Worm (Caenorhabditis elegans) whole organism, young adult: Measurements from ENCODE around the gene cyp-44A1.

ENCODE experiments used
- B0019.2 ChIP-seq: fragments of 200-800 bp; sonication (Bioruptor generic); conservative IDR thresholded peaks from 2 replicates; pipeline ENCODE4 v1.3.6; 2022; ENCODE audit warnings: missing genetic modification reagents, missing genetic modification characterization, missing compliant biosample characterization
- B0035.1 ChIP-seq: sonication (generic microtip); optimal IDR thresholded peaks from 2 replicates; lab custom pipeline; 2016; ENCODE audit warnings: missing genetic modification characterization, mild to moderate bottlenecking, missing compliant biosample characterization, missing genotype, missing genetic modification reagents
- F10E7.11 ChIP-seq: sonication (generic microtip); optimal IDR thresholded peaks from 2 replicates; lab custom pipeline; 2017; ENCODE audit warnings: mild to moderate bottlenecking, missing genetic modification characterization, moderate library complexity, missing compliant biosample characterization
- F57A8.1 ChIP-seq: fragments of 200-800 bp; sonication (Bioruptor generic); optimal IDR thresholded peaks from 2 replicates; lab custom pipeline; 2018; ENCODE audit warnings: mild to moderate bottlenecking, missing genetic modification characterization, moderate library complexity, missing compliant biosample characterization
- T26A5.8 ChIP-seq: sonication (generic microtip); optimal IDR thresholded peaks from 2 replicates; lab custom pipeline; 2016; ENCODE audit warnings: missing genetic modification characterization, missing compliant biosample characterization
- atf-7 ChIP-seq: sonication (generic microtip); optimal IDR thresholded peaks from 2 replicates; lab custom pipeline; 2017; ENCODE audit warnings: mild to moderate bottlenecking, missing genetic modification characterization, missing compliant biosample characterization
- attf-5 ChIP-seq: fragments of 200-800 bp; sonication (Bioruptor generic); optimal IDR thresholded peaks from 2 replicates; lab custom pipeline; 2018; ENCODE audit warnings: mild to moderate bottlenecking, missing genetic modification characterization, missing compliant biosample characterization
- attf-6 ChIP-seq: fragments of 200-800 bp; sonication (Bioruptor generic); IDR thresholded peaks from 2 replicates; pipeline ENCODE4 v1.3.6; 2022; ENCODE audit warnings: missing genetic modification reagents, missing genetic modification characterization, missing compliant biosample characterization
- bed-2 ChIP-seq: fragments of 200-800 bp; sonication (Bioruptor generic); IDR thresholded peaks from 2 replicates; pipeline ENCODE4 v1.3.6; 2022; ENCODE audit warnings: missing genetic modification reagents, missing genetic modification characterization, missing compliant biosample characterization
- ceh-27 ChIP-seq: fragments of 200-800 bp; sonication (Bioruptor generic); optimal IDR thresholded peaks from 2 replicates; lab custom pipeline; 2018; ENCODE audit warnings: mild to moderate bottlenecking, missing genetic modification characterization, moderate library complexity, missing compliant biosample characterization
- ceh-58 ChIP-seq: fragments of 200-800 bp; sonication (Bioruptor generic); IDR thresholded peaks from 2 replicates; pipeline ENCODE4 v1.3.6; 2022; ENCODE audit warnings: missing genetic modification characterization, missing compliant biosample characterization
- ceh-91 ChIP-seq: fragments of 200-800 bp; sonication (Bioruptor generic); IDR thresholded peaks from 2 replicates; pipeline ENCODE4 v1.3.6; 2022; ENCODE audit warnings: missing genetic modification reagents, missing genetic modification characterization, missing compliant biosample characterization
- dpff-1 ChIP-seq: sonication (generic microtip); optimal IDR thresholded peaks from 2 replicates; lab custom pipeline; 2017; ENCODE audit warnings: mild to moderate bottlenecking, missing genetic modification characterization, missing compliant biosample characterization
- egrh-3 ChIP-seq: fragments of 200-800 bp; sonication (Bioruptor generic); IDR thresholded peaks from 2 replicates; pipeline ENCODE4 v1.3.6; 2022; ENCODE audit warnings: missing genetic modification reagents, missing genetic modification characterization, missing compliant biosample characterization
- hrde-1 ChIP-seq: sonication (generic microtip); optimal IDR thresholded peaks from 2 replicates; lab custom pipeline; 2016; ENCODE audit warnings: missing genetic modification characterization, mild to moderate bottlenecking, missing compliant biosample characterization, moderate library complexity, missing genotype, missing genetic modification reagents, borderline replicate concordance
- let-526 ChIP-seq: fragments of 200-800 bp; sonication (Bioruptor generic); IDR thresholded peaks from 2 replicates; pipeline ENCODE4 v1.3.6; 2022; ENCODE audit warnings: missing genetic modification reagents, missing genetic modification characterization, missing compliant biosample characterization
- let-607 ChIP-seq, 2 experiments: fragments of 200-800 bp in 1 of 2; sonication (Bioruptor generic) in 1 of 2; sonication (generic microtip) in 1 of 2; optimal IDR thresholded peaks; 2 replicates each; lab custom pipeline; 2016 to 2018; ENCODE audit warnings: mild to moderate bottlenecking in 2 of 2, missing compliant biosample characterization in 2 of 2, missing genetic modification characterization in 2 of 2, moderate library complexity in 2 of 2, missing genotype in 1 of 2
- lir-1 ChIP-seq: fragments of 200-800 bp; sonication (Bioruptor generic); conservative IDR thresholded peaks from 2 replicates; pipeline ENCODE4 v1.3.6; 2022; ENCODE audit warnings: missing genetic modification reagents, missing genetic modification characterization, missing compliant biosample characterization
- lsy-27 ChIP-seq: sonication (generic microtip); optimal IDR thresholded peaks from 2 replicates; lab custom pipeline; 2017; ENCODE audit warnings: missing genetic modification characterization, mild to moderate bottlenecking, missing compliant biosample characterization, antibody characterized with exemption, missing genotype, borderline replicate concordance; ENCODE audit not compliant: insufficient read depth
- madf-10 ChIP-seq: sonication (generic microtip); optimal IDR thresholded peaks from 2 replicates; lab custom pipeline; 2016; ENCODE audit warnings: mild to moderate bottlenecking, missing genetic modification characterization, missing compliant biosample characterization
- madf-8 ChIP-seq: fragments of 200-800 bp; sonication (Bioruptor generic); conservative IDR thresholded peaks from 2 replicates; pipeline ENCODE4 v1.3.6; 2022; ENCODE audit warnings: missing genetic modification reagents, missing genetic modification characterization, missing compliant biosample characterization
- mcd-1 ChIP-seq: fragments of 200-800 bp; sonication (Bioruptor generic); IDR thresholded peaks from 2 replicates; pipeline ENCODE4 v1.3.6; 2022; ENCODE audit warnings: missing genetic modification reagents, missing genetic modification characterization, missing compliant biosample characterization
- nfya-2 ChIP-seq: fragments of 200-800 bp; sonication (Bioruptor generic); IDR thresholded peaks from 2 replicates; pipeline ENCODE4 v1.3.6; 2022; ENCODE audit warnings: missing genetic modification reagents, missing genetic modification characterization, missing compliant biosample characterization
- nfyb-1 ChIP-seq: fragments of 200-800 bp; sonication (Bioruptor generic); IDR thresholded peaks from 2 replicates; pipeline ENCODE4 v1.3.6; 2022; ENCODE audit warnings: missing genetic modification reagents, missing genetic modification characterization, missing compliant biosample characterization
- nhr-120 ChIP-seq: fragments of 200-800 bp; sonication (Bioruptor generic); IDR thresholded peaks from 2 replicates; pipeline ENCODE4 v1.3.6; 2022; ENCODE audit warnings: missing genetic modification characterization, missing compliant biosample characterization
- nhr-179 ChIP-seq: sonication (generic microtip); optimal IDR thresholded peaks from 2 replicates; lab custom pipeline; 2016; ENCODE audit warnings: mild to moderate bottlenecking, missing genetic modification characterization, missing compliant biosample characterization
- nhr-80 ChIP-seq: sonication (generic microtip); optimal IDR thresholded peaks from 2 replicates; lab custom pipeline; 2016; ENCODE audit warnings: missing genetic modification characterization, missing compliant biosample characterization
- nhr-90 ChIP-seq: sonication (generic microtip); optimal IDR thresholded peaks from 2 replicates; lab custom pipeline; 2016; ENCODE audit warnings: missing genotype, mild to moderate bottlenecking, missing genetic modification characterization, missing compliant biosample characterization
- pha-4 ChIP-seq: fragments of 150-350 bp; sonication (generic microtip); optimal IDR thresholded peaks from 2 replicates; lab custom pipeline; 2014; ENCODE audit warnings: missing biosample characterization, missing genetic modification reagents, missing genetic modification characterization
- snpc-1.3 ChIP-seq: sonication (generic microtip); optimal IDR thresholded peaks from 2 replicates; lab custom pipeline; 2017; ENCODE audit warnings: missing genetic modification characterization, mild to moderate bottlenecking, missing compliant biosample characterization, antibody characterized with exemption, moderate library complexity, missing genotype, missing genetic modification reagents; ENCODE audit not compliant: insufficient read depth
- somi-1 ChIP-seq: fragments of 200-800 bp; sonication (Bioruptor generic); optimal IDR thresholded peaks from 2 replicates; lab custom pipeline; 2018; ENCODE audit warnings: mild to moderate bottlenecking, missing genetic modification characterization, missing compliant biosample characterization
- tbp1 ChIP-seq: fragments of 200-800 bp; sonication (Bioruptor generic); optimal IDR thresholded peaks from 2 replicates; lab custom pipeline; 2018; ENCODE audit warnings: mild to moderate bottlenecking, missing genetic modification characterization, missing compliant biosample characterization
- unc-130 ChIP-seq: sonication (generic microtip); optimal IDR thresholded peaks from 2 replicates; lab custom pipeline; 2016; ENCODE audit warnings: missing genetic modification reagents, missing genetic modification characterization, missing compliant biosample characterization
- unc-62 ChIP-seq: fragments of 150-350 bp; optimal IDR thresholded peaks from 2 replicates; lab custom pipeline; 2014; ENCODE audit warnings: missing biosample characterization, missing genetic modification reagents, missing genetic modification characterization
- ztf-28 ChIP-seq: fragments of 200-800 bp; sonication (Bioruptor generic); IDR thresholded peaks from 2 replicates; pipeline ENCODE4 v1.3.6; 2022; ENCODE audit warnings: missing genetic modification reagents, missing genetic modification characterization, missing compliant biosample characterization
- ztf-3 ChIP-seq: fragments of 200-800 bp; sonication (Bioruptor generic); optimal IDR thresholded peaks from 2 replicates; lab custom pipeline; 2018; ENCODE audit warnings: mild to moderate bottlenecking, missing genetic modification characterization, missing compliant biosample characterization

The cyp-44A1 gene

DNA sequence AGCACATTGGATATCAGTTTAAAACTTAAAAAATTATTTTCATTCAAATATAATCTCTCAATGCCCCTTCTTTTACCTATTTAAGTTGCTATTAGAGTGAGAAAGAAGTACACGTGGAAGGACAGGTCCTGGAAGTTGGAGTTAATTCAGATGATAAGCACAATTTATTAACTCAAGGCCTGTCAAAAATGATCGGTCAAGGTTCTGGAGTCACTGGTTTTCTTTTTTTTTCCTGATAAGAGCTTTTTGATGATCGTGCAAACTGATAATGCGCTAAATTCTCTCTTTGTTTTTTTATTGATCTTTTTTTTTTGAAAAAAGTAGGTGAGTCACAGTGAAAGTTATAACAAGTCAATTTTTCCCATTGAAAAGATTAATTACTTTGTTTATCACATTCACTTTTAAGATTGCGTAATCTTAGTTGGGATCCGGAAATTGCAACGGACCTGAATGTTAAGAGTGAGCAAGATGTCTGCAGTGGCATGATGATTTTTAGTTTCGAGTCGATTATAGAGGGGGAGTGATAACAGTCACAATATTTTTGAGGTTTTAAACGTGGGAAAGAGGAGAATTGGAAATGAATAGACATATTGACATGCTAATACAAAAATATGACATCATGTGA is 8.7 kb downstream of the cyp-44A1 start:
- TF ChIP-seq nhr-80 (tag; lab: Kevin White, UChicago) (peak; percentile 90), let-607 (tag; optimal IDR thresholded peaks at IDR 0.05; lab: Kevin White, UChicago) (peak; percentile 88 to 93), atf-7 (peak; percentile 78), unc-62 (GFP tag; lab: Kevin White, UChicago) (peak; percentile 34), let-526 (GFP tag; lab: Robert Waterston, UW) (no peak)

DNA sequence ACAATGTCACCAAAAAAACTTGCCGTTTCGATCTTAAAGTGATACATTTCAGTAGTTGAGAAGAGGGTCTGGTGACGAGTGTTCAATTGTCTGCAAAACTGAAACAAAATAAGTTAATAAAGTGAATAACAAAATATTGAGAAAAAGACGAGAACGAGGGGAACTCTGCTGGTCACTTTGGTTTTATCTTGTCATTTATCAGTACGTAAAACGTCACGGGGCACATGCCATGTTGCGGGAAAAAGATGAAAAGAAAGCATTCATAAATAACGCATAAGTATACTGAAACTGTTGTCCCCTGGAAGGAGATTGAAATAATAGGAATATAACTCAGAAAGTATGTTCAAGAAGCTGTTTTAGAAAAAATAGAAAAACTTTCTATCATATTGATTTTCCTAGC is 11.0 kb downstream of the cyp-44A1 start, which contains the start of gene sahd-1:
Gene sahd-1 (minus strand): TSS at position 100 of the 400 bp plus-strand sequence.
- no peak for TF ChIP-seq T26A5.8 (tag; lab: Kevin White, UChicago)
- TF ChIP-seq lsy-27 (tag; lab: Kevin White, UChicago) = no peak
- no peak for TF ChIP-seq nfya-2 (GFP tag; lab: Robert Waterston, UW)
- TF ChIP-seq nhr-80 (tag; lab: Kevin White, UChicago) = peak; percentile 24

DNA sequence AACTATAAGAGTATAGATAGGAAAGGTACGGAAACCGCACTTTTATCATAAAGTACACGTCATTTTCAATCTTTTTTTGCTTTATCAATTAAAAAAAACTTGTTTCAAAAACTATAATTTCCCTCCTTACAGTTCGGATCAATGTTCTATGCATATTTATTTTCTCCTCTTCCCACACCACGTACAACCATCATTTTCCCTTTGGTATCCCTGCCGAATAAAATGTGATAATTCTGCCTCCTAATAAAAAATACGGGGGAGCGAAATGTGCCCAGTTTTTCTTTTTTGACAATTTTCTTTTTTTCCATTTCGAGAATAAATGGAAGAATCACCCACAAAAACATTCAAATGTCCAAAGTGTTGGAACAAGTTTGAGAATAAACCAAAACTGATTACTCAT is 11.7 kb downstream of the cyp-44A1 start, which contains the start of gene ZK177.3:
Gene ZK177.3 (plus strand): TSS at position 301 of the 400 bp plus-strand sequence.
- TF ChIP-seq ztf-28 (no peak), tbp1 (GFP tag; lab: Kevin White, UChicago) (no peak), egrh-3 (GFP tag; lab: Robert Waterston, UW) (no peak), hrde-1 (tag; lab: Kevin White, UChicago) (no peak), nfyb-1 (no peak), snpc-1.3 (tag; lab: Kevin White, UChicago) (no peak), nfya-2 (GFP tag; lab: Robert Waterston, UW) (no peak), ztf-3 (GFP tag; lab: Kevin White, UChicago) (no peak), unc-130 (GFP tag; lab: Kevin White, UChicago) (no peak), madf-10 (tag; lab: Kevin White, UChicago) (no peak), attf-6 (GFP tag; lab: Robert Waterston, UW) (no peak), F57A8.1 (GFP tag; lab: Kevin White, UChicago) (no peak), somi-1 (no peak), dpff-1 (tag; lab: Kevin White, UChicago) (no peak), B0019.2 (GFP tag; lab: Robert Waterston, UW) (no peak), pha-4 (tag; lab: Kevin White, UChicago) (no peak), ceh-27 (no peak), let-607 (tag; optimal IDR thresholded peaks at IDR 0.05; lab: Kevin White, UChicago) (no peak), T26A5.8 (tag; lab: Kevin White, UChicago) (no peak), B0035.1 (no peak)

DNA sequence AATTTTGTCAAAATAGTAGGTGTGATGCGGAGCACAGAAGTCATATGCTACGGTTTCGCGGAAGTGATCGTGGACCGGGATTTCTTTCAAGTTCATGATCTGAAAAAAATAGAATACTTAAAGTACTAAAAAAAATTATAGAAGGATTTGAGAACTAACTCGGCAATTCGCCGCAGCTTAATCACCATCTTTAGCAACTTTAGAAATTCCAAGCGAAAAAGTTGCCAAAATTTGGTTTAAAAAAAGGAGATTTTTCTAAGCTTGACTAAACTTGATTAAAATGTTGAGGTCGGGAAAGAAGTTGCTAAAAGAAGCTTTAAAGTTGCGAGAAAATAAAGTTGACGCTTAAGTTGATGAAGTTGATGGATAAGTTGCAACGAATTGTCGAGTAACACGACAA is 13.8 kb downstream of the cyp-44A1 start, which contains the start of gene ZK177.9:
Gene ZK177.9 (minus strand): TSS at position 101 of the 400 bp plus-strand sequence.
- TF ChIP-seq F10E7.11 (tag; lab: Kevin White, UChicago) = no peak
- TF ChIP-seq nhr-90 (tag; lab: Kevin White, UChicago) = no peak
- TF ChIP-seq nhr-80 (tag; lab: Kevin White, UChicago) = no peak
- TF ChIP-seq mcd-1 (GFP tag; lab: Robert Waterston, UW) = no peak
- TF ChIP-seq nhr-179 (tag; lab: Kevin White, UChicago) = no peak
- no peak for TF ChIP-seq madf-8 (GFP tag; lab: Robert Waterston, UW)
- no peak for TF ChIP-seq lir-1 (GFP tag; lab: Robert Waterston, UW)
- TF ChIP-seq ceh-58 = no peak
- TF ChIP-seq ceh-27 = no peak
- no peak for TF ChIP-seq attf-5
- no peak for TF ChIP-seq nhr-120 (GFP tag; lab: Robert Waterston, UW)
- TF ChIP-seq ztf-28 = no peak
- no peak for TF ChIP-seq unc-130 (GFP tag; lab: Kevin White, UChicago)
- TF ChIP-seq atf-7 = no peak
- no peak for TF ChIP-seq bed-2 (GFP tag; lab: Robert Waterston, UW)
- TF ChIP-seq ceh-91 (GFP tag; lab: Robert Waterston, UW) = no peak
